Worm (Caenorhabditis elegans) whole organism, L1 larva: Measurements from ENCODE around the gene pab-2.

ENCODE experiments used
- C34B4.2 ChIP-seq: sonication (generic microtip); optimal IDR thresholded peaks from 2 replicates; lab custom pipeline; 2017; ENCODE audit warnings: mild to moderate bottlenecking, missing genetic modification characterization, missing compliant biosample characterization
- F16B12.6 ChIP-seq: fragments of 150-350 bp; optimal IDR thresholded peaks from 2 replicates; lab custom pipeline; 2014; ENCODE audit warnings: missing biosample characterization, missing genetic modification characterization
- Y116A8C.19 ChIP-seq: sonication (generic microtip); optimal IDR thresholded peaks from 2 replicates; lab custom pipeline; 2016; ENCODE audit warnings: missing compliant biosample characterization, missing genetic modification characterization, borderline replicate concordance
- aha-1 ChIP-seq: fragments of 150-350 bp; optimal IDR thresholded peaks from 2 replicates; lab custom pipeline; 2014; ENCODE audit warnings: missing biosample characterization, missing genetic modification characterization
- alr-1 ChIP-seq: fragments of 200-800 bp; sonication (Bioruptor generic); optimal IDR thresholded peaks from 2 replicates; lab custom pipeline; 2018; ENCODE audit warnings: borderline replicate concordance, mild to moderate bottlenecking, missing genetic modification characterization, missing compliant biosample characterization
- aly-2 ChIP-seq: fragments of 150-350 bp; optimal IDR thresholded peaks from 2 replicates; lab custom pipeline; 2014; ENCODE audit warnings: missing biosample characterization, missing genetic modification characterization
- ama-1 ChIP-seq: fragments of 150-350 bp; optimal IDR thresholded peaks from 2 replicates; lab custom pipeline; 2014
- ceh-63 ChIP-seq: fragments of 200-800 bp; sonication (Bioruptor generic); optimal IDR thresholded peaks from 2 replicates; lab custom pipeline; 2018; ENCODE audit warnings: mild to moderate bottlenecking, missing genetic modification characterization, missing compliant biosample characterization
- ceh-8 ChIP-seq: fragments of 200-800 bp; sonication (Bioruptor generic); optimal IDR thresholded peaks from 2 replicates; lab custom pipeline; 2018; ENCODE audit warnings: mild to moderate bottlenecking, missing genetic modification characterization, moderate library complexity, missing compliant biosample characterization
- ceh-82 ChIP-seq, 3 experiments: fragments of 150-350 bp in 1 of 3; sonication (generic microtip) in 2 of 3; optimal IDR thresholded peaks; 2 replicates each; lab custom pipeline; 2014 to 2017; ENCODE audit warnings: missing biosample characterization in 3 of 3, missing genetic modification characterization in 3 of 3
- ceh-88 ChIP-seq: fragments of 200-800 bp; sonication (Bioruptor generic); IDR thresholded peaks from 2 replicates; pipeline ENCODE4 v1.3.6; 2022; ENCODE audit warnings: missing genetic modification characterization, missing compliant biosample characterization
- ceh-90 ChIP-seq: sonication (generic microtip); optimal IDR thresholded peaks from 2 replicates; lab custom pipeline; 2016; ENCODE audit warnings: missing genetic modification characterization, missing compliant biosample characterization
- ces-1 ChIP-seq: fragments of 150-350 bp; optimal IDR thresholded peaks from 2 replicates; lab custom pipeline; 2014; ENCODE audit warnings: missing biosample characterization, missing genetic modification reagents, missing genetic modification characterization
- dpl-1 ChIP-seq, 3 experiments: fragments of 150-350 bp in 2 of 3; sonication (generic microtip) in 1 of 3; optimal IDR thresholded peaks; 2 replicates each; lab custom pipeline; 2014 to 2017; ENCODE audit warnings: missing biosample characterization in 3 of 3, missing genetic modification characterization in 3 of 3, missing genetic modification reagents in 3 of 3
- dsc-1 ChIP-seq: sonication (generic microtip); optimal IDR thresholded peaks from 2 replicates; lab custom pipeline; 2016; ENCODE audit warnings: mild to moderate bottlenecking, missing genetic modification characterization, missing compliant biosample characterization
- efl-1 ChIP-seq, 4 experiments: fragments of 150-350 bp; optimal IDR thresholded peaks in 3 of 4; peaks in 1 of 4; 1 replicate in 1 of 4; 2 replicates in 3 of 4; lab custom pipeline; 2014; ENCODE audit warnings: missing biosample characterization in 2 of 4, missing genetic modification characterization in 2 of 4, missing genetic modification reagents in 2 of 4
- efl-3 ChIP-seq: fragments of 200-800 bp; sonication (Bioruptor generic); optimal IDR thresholded peaks from 2 replicates; lab custom pipeline; 2018; ENCODE audit warnings: mild to moderate bottlenecking, missing genetic modification characterization, missing compliant biosample characterization
- egl-13 ChIP-seq: sonication (generic microtip); optimal IDR thresholded peaks from 2 replicates; lab custom pipeline; 2016; ENCODE audit warnings: missing genotype, missing genetic modification reagents, missing genetic modification characterization, missing compliant biosample characterization
- egl-27 ChIP-seq, 2 experiments: fragments of 150-350 bp in 1 of 2; sonication (generic microtip); optimal IDR thresholded peaks; 3 replicates each; lab custom pipeline; 2017 to 2018; ENCODE audit warnings: missing biosample characterization in 2 of 2, missing genetic modification characterization in 2 of 2, missing genetic modification reagents in 2 of 2
- ets-5 ChIP-seq: fragments of 200-800 bp; sonication (Bioruptor generic); IDR thresholded peaks from 2 replicates; pipeline ENCODE4 v1.3.6; 2022; ENCODE audit warnings: missing genetic modification characterization, missing compliant biosample characterization
- fkh-8 ChIP-seq: sonication (generic microtip); optimal IDR thresholded peaks from 2 replicates; lab custom pipeline; 2016; ENCODE audit warnings: mild to moderate bottlenecking, missing genetic modification characterization, missing compliant biosample characterization
- fos-1 ChIP-seq: fragments of 150-350 bp; optimal IDR thresholded peaks from 2 replicates; lab custom pipeline; 2014; ENCODE audit warnings: missing biosample characterization, missing genetic modification characterization
- hlh-4 ChIP-seq: sonication (generic microtip); optimal IDR thresholded peaks from 2 replicates; lab custom pipeline; 2016; ENCODE audit warnings: mild to moderate bottlenecking, missing genetic modification characterization, missing compliant biosample characterization
- jun-1 ChIP-seq: fragments of 150-350 bp; optimal IDR thresholded peaks from 2 replicates; lab custom pipeline; 2014; ENCODE audit warnings: missing biosample characterization, missing genetic modification reagents, missing genetic modification characterization
- lin-13 ChIP-seq: fragments of 150-350 bp; optimal IDR thresholded peaks from 2 replicates; lab custom pipeline; 2014; ENCODE audit warnings: missing biosample characterization, missing genetic modification reagents, missing genetic modification characterization
- lin-39 ChIP-seq: fragments of 150-350 bp; optimal IDR thresholded peaks from 2 replicates; lab custom pipeline; 2014; ENCODE audit warnings: missing biosample characterization, missing genetic modification reagents, missing genetic modification characterization
- lsy-2 ChIP-seq, 2 experiments: fragments of 150-350 bp; optimal IDR thresholded peaks; 2 replicates each; lab custom pipeline; 2014; ENCODE audit warnings: missing biosample characterization in 2 of 2, missing genetic modification characterization in 2 of 2
- mab-9 ChIP-seq: fragments of 200-800 bp; sonication (Bioruptor generic); IDR thresholded peaks from 2 replicates; pipeline ENCODE4 v1.3.6; 2022; ENCODE audit warnings: missing genetic modification reagents, missing genetic modification characterization, missing compliant biosample characterization
- mdl-1 ChIP-seq, 2 experiments: fragments of 150-350 bp; optimal IDR thresholded peaks; 2 replicates each; lab custom pipeline; 2014 to 2017; ENCODE audit warnings: missing biosample characterization in 2 of 2, missing genetic modification characterization in 2 of 2, inconsistent platforms in 1 of 2
- mep-1 ChIP-seq: fragments of 150-350 bp; optimal IDR thresholded peaks from 2 replicates; lab custom pipeline; 2014; ENCODE audit warnings: missing biosample characterization, missing genetic modification characterization
- nhr-11 ChIP-seq: fragments of 150-350 bp; optimal IDR thresholded peaks from 2 replicates; lab custom pipeline; 2014; ENCODE audit warnings: missing biosample characterization, missing genetic modification characterization
- nhr-19 ChIP-seq: fragments of 200-800 bp; sonication (Bioruptor generic); conservative IDR thresholded peaks from 2 replicates; pipeline ENCODE4 v1.3.6; 2022; ENCODE audit warnings: missing genetic modification characterization, missing compliant biosample characterization
- nhr-237 ChIP-seq: fragments of 150-350 bp; optimal IDR thresholded peaks from 2 replicates; lab custom pipeline; 2014; ENCODE audit warnings: missing biosample characterization, missing genetic modification characterization
- nhr-76 ChIP-seq: sonication (generic microtip); optimal IDR thresholded peaks from 2 replicates; lab custom pipeline; 2017; ENCODE audit warnings: missing biosample characterization, missing genetic modification characterization
- nhr-77 ChIP-seq: fragments of 150-350 bp; optimal IDR thresholded peaks from 2 replicates; lab custom pipeline; 2014; ENCODE audit warnings: missing biosample characterization, missing genetic modification characterization
- nhr-85 ChIP-seq: sonication (generic microtip); peaks from one replicate; lab custom pipeline; 2016; ENCODE audit warnings: missing genetic modification characterization, inconsistent platforms, missing compliant biosample characterization
- nhr-90 ChIP-seq: sonication (generic microtip); optimal IDR thresholded peaks from 2 replicates; lab custom pipeline; 2016; ENCODE audit warnings: mild to moderate bottlenecking, missing genetic modification characterization, missing compliant biosample characterization; ENCODE audit not compliant: poor library complexity
- pag-3 ChIP-seq: sonication (generic microtip); optimal IDR thresholded peaks from 2 replicates; lab custom pipeline; 2017; ENCODE audit warnings: missing genetic modification characterization, mild to moderate bottlenecking, missing compliant biosample characterization, antibody characterized with exemption, borderline replicate concordance; ENCODE audit not compliant: insufficient read depth
- pqm-1 ChIP-seq: sonication (generic microtip); optimal IDR thresholded peaks from 3 replicates; lab custom pipeline; 2017; ENCODE audit warnings: missing biosample characterization, missing genetic modification characterization
- skn-1 ChIP-seq: fragments of 150-350 bp; optimal IDR thresholded peaks from 2 replicates; lab custom pipeline; 2014; ENCODE audit warnings: missing biosample characterization, missing genetic modification characterization
- snu-23 ChIP-seq: sonication (generic microtip); optimal IDR thresholded peaks from 2 replicates; lab custom pipeline; 2016; ENCODE audit warnings: missing genetic modification characterization, missing compliant biosample characterization
- sox-4 ChIP-seq: sonication (generic microtip); optimal IDR thresholded peaks from 2 replicates; lab custom pipeline; 2016; ENCODE audit warnings: missing genetic modification characterization, missing compliant biosample characterization
- sptf-1 ChIP-seq: fragments of 150-350 bp; optimal IDR thresholded peaks from 2 replicates; lab custom pipeline; 2014; ENCODE audit warnings: missing biosample characterization, missing genetic modification characterization
- sup-37 ChIP-seq: fragments of 200-800 bp; sonication (Bioruptor generic); optimal IDR thresholded peaks from 2 replicates; lab custom pipeline; 2018; ENCODE audit warnings: mild to moderate bottlenecking, missing genetic modification characterization, missing compliant biosample characterization
- tbx-2 ChIP-seq: sonication (generic microtip); optimal IDR thresholded peaks from 2 replicates; lab custom pipeline; 2016; ENCODE audit warnings: missing genetic modification characterization, missing compliant biosample characterization
- unc-130 ChIP-seq: fragments of 150-350 bp; optimal IDR thresholded peaks from 2 replicates; lab custom pipeline; 2017; ENCODE audit warnings: missing biosample characterization, missing genetic modification characterization, inconsistent platforms
- unc-30 ChIP-seq: sonication (generic microtip); optimal IDR thresholded peaks from 2 replicates; lab custom pipeline; 2017; ENCODE audit warnings: missing biosample characterization, missing genetic modification characterization
- unc-62 ChIP-seq: fragments of 150-350 bp; optimal IDR thresholded peaks from 2 replicates; lab custom pipeline; 2014; ENCODE audit warnings: missing biosample characterization, missing genetic modification reagents, missing genetic modification characterization
- zip-4 ChIP-seq: fragments of 200-800 bp; sonication (Bioruptor generic); optimal IDR thresholded peaks from 2 replicates; lab custom pipeline; 2018; ENCODE audit warnings: mild to moderate bottlenecking, missing genetic modification characterization, moderate library complexity, missing compliant biosample characterization
- ztf-11 ChIP-seq, 2 experiments: sonication (generic microtip); optimal IDR thresholded peaks; 2 replicates each; lab custom pipeline; 2016 to 2017; ENCODE audit warnings: missing genetic modification characterization in 2 of 2, missing biosample characterization in 1 of 2, missing compliant biosample characterization in 1 of 2
- ztf-4 ChIP-seq: fragments of 150-350 bp; optimal IDR thresholded peaks from 2 replicates; lab custom pipeline; 2014; ENCODE audit warnings: missing biosample characterization, missing genetic modification characterization

pab-2 gene

ce11 chrX:13539701-13540100, 12.5 kb upstream of the pab-2 start (continued):
- TF ChIP-seq alr-1 (tag; lab: Kevin White, UChicago) (no peak), aly-2 (no peak), egl-13 (tag; lab: Kevin White, UChicago) (no peak), ceh-82 (tag; optimal IDR thresholded peaks at IDR 0.05; lab: Kevin White, UChicago) (no peak), sox-4 (tag; lab: Kevin White, UChicago) (no peak), mdl-1 (tag; optimal IDR thresholded peaks at IDR 0.05; lab: Kevin White, UChicago) (peak in 1 of 2 experiments; percentile 59), ztf-4 (tag; lab: Kevin White, UChicago) (no peak), ceh-8 (GFP tag; lab: Kevin White, UChicago) (no peak), lsy-2 (tag; optimal IDR thresholded peaks at IDR 0.05; lab: Kevin White, UChicago) (peak; percentile 43 to 67), snu-23 (GFP tag; lab: Kevin White, UChicago) (peak; percentile 84), nhr-90 (tag; lab: Kevin White, UChicago) (peak; percentile 77), C34B4.2 (tag; lab: Kevin White, UChicago) (no peak), pag-3 (tag; lab: Kevin White, UChicago) (no peak), ceh-90 (tag; lab: Kevin White, UChicago) (no peak), pqm-1 (tag; lab: Kevin White, UChicago) (no peak), unc-62 (GFP tag; lab: Kevin White, UChicago) (no peak), sup-37 (GFP tag; lab: Kevin White, UChicago) (no peak), ama-1 (no peak), ceh-63 (GFP tag; lab: Kevin White, UChicago) (no peak), efl-1 (optimal IDR thresholded peaks at IDR 0.05; lab: Kevin White, UChicago) (peak in 1 of 2 experiments; percentile 5), efl-1 (GFP tag; optimal IDR thresholded peaks at IDR 0.05 in 1 of 2; lab: Kevin White, UChicago) (peak in 1 of 2 experiments; percentile 85), ceh-88 (0 out of 2 replicates have a peak, but pooled peaks have one; percentile 28), aha-1 (tag; lab: Kevin White, UChicago) (no peak), zip-4 (GFP tag; lab: Kevin White, UChicago) (no peak), fos-1 (tag; lab: Kevin White, UChicago) (no peak), hlh-4 (no peak), mab-9 (GFP tag; lab: Robert Waterston, UW) (no peak), lin-13 (no peak), nhr-11 (tag; lab: Kevin White, UChicago) (no peak), mep-1 (tag; lab: Kevin White, UChicago) (peak; percentile 30), Y116A8C.19 (tag; lab: Kevin White, UChicago) (no peak), egl-27 (tag; optimal IDR thresholded peaks at IDR 0.05; lab: Kevin White, UChicago) (no peak), nhr-19 (GFP tag; lab: Robert Waterston, UW) (peak; percentile 91), lin-39 (no peak), dsc-1 (tag; lab: Kevin White, UChicago) (no peak), nhr-85 (peak; percentile 100), dpl-1 (GFP tag; optimal IDR thresholded peaks at IDR 0.05; lab: Kevin White, UChicago) (peak in 1 of 3 experiments; percentile 26), jun-1 (peak; percentile 24), ztf-11 (tag; optimal IDR thresholded peaks at IDR 0.05; lab: Kevin White, UChicago) (no peak), nhr-237 (tag; lab: Kevin White, UChicago) (no peak), skn-1 (tag; lab: Kevin White, UChicago) (peak; percentile 68), unc-130 (tag; lab: Kevin White, UChicago) (peak; percentile 6), nhr-77 (tag; lab: Kevin White, UChicago) (no peak), efl-3 (GFP tag; lab: Kevin White, UChicago) (peak; percentile 24), fkh-8 (tag; lab: Kevin White, UChicago) (no peak), tbx-2 (tag; lab: Kevin White, UChicago) (peak; percentile 79), nhr-76 (no peak), ets-5 (GFP tag; lab: Robert Waterston, UW) (no peak), ces-1 (GFP tag; lab: Kevin White, UChicago) (no peak), unc-30 (no peak), sptf-1 (tag; lab: Kevin White, UChicago) (no peak), F16B12.6 (no peak)
